Worm (Caenorhabditis elegans) whole organism, late embryonic: ENCODE measurements around the gene wnk-1.

Experiments used
- ceh-48 ChIP-seq: sonication (generic microtip); optimal IDR thresholded peaks from 2 replicates; lab custom pipeline; 2016; ENCODE audit warnings: missing genetic modification characterization, inconsistent platforms, missing compliant biosample characterization
- hlh-30 ChIP-seq: sonication (generic microtip); optimal IDR thresholded peaks from 2 replicates; lab custom pipeline; 2017; ENCODE audit warnings: antibody characterized with exemption, missing genetic modification characterization, missing compliant biosample characterization; ENCODE audit not compliant: insufficient read depth
- syd-9 ChIP-seq: sonication (generic microtip); optimal IDR thresholded peaks from 2 replicates; lab custom pipeline; 2016; ENCODE audit warnings: mild to moderate bottlenecking, missing genetic modification characterization, moderate library complexity, missing compliant biosample characterization

- TF ChIP-seq hlh-30 (tag; lab: Kevin White, UChicago), result no peak
- no peak for TF ChIP-seq ceh-48 (tag; lab: Kevin White, UChicago)
- TF ChIP-seq syd-9 (tag; lab: Kevin White, UChicago), result no peak
These were observed 17.1 kb downstream of the wnk-1 start for ce11 chrIV:9216956-9217355.
